Fruit fly (Drosophila melanogaster) whole organism, pupa: Measurements from ENCODE around the gene CG6937.
A peak's percentile ranks its signal among the peaks of the same experiment; 100 is the strongest.

ENCODE experiments used
- CG13204 ChIP-seq: fragments of 200-800 bp; sonication (Bioruptor generic); optimal IDR thresholded peaks from 2 replicates; lab custom pipeline; 2018; ENCODE audit warnings: missing biosample characterization, mild to moderate bottlenecking, missing genetic modification characterization, moderate library complexity
- CG14655 ChIP-seq: fragments of 200-800 bp; sonication (Bioruptor generic); optimal IDR thresholded peaks from 3 replicates; lab custom pipeline; 2017; ENCODE audit warnings: mild to moderate bottlenecking, missing biosample characterization, missing genetic modification reagents, missing genetic modification characterization
- CG17806 ChIP-seq: fragments of 200-800 bp; sonication (Bioruptor generic); optimal IDR thresholded peaks from 2 replicates; lab custom pipeline; 2018; ENCODE audit warnings: missing biosample characterization, mild to moderate bottlenecking, missing genetic modification characterization, moderate library complexity
- CG8301 ChIP-seq: fragments of 200-800 bp; sonication (Bioruptor generic); optimal IDR thresholded peaks from 2 replicates; lab custom pipeline; 2018; ENCODE audit warnings: missing biosample characterization, mild to moderate bottlenecking, missing genetic modification characterization
- EcR ChIP-seq: fragments of 200-800 bp; sonication (Bioruptor generic); optimal IDR thresholded peaks from 3 replicates; lab custom pipeline; 2019; ENCODE audit warnings: missing biosample characterization, missing genetic modification characterization, mild to moderate bottlenecking, moderate library complexity, missing genetic modification reagents
- Pif1A ChIP-seq: fragments of 200-800 bp; sonication (Bioruptor generic); optimal IDR thresholded peaks from 3 replicates; lab custom pipeline; 2016; ENCODE audit warnings: missing biosample characterization, missing genetic modification characterization
- rn ChIP-seq: fragments of 200-800 bp; sonication (Bioruptor generic); IDR thresholded peaks from 2 replicates; pipeline ENCODE4 v1.3.6; 2022; ENCODE audit warnings: missing biosample characterization, missing genetic modification characterization

DNA sequence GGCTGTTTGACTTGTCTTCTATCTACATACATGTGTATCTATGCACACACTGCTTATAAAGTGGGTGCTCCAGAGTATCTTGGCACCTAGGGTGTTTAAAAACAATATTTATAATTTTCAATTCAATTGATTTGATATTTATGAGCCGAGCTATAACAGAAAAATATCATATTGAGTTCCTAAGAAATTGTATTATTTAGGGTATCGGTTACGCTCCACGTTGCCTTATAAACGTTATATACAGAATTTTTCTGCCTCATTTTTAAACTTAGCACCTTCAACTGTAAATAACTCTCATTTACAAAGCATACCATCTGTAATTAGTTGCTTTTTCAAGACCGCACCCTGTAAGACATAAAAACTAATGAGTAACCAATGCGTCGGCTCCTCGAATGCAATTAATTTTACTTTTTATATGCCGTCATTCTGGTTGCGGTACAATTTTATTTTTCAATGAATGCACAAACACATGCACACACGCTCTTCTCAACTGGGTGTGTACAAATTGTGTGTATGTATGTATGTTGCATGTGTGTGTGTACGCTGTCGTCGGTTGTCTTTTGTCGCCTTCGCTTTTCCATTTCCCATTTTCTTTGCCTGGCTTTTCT is 6.2 kb downstream of the CG6937 start:
- TF ChIP-seq Pif1A (GFP tag; lab: Kevin White, UChicago) (peak; percentile 71), CG13204 (GFP tag; lab: Kevin White, UChicago) (no peak), rn (GFP tag; lab: Robert Waterston, UW) (no peak), CG17806 (tag; lab: Kevin White, UChicago) (peak; percentile 48), CG8301 (tag; lab: Kevin White, UChicago) (peak; percentile 75), EcR (GFP tag; lab: Kevin White, UChicago) (no peak), CG14655 (GFP tag; lab: Kevin White, UChicago) (peak; percentile 86)
